Fruit fly (Drosophila melanogaster) S2 (cell line): ENCODE data around the gene CG31029.

ENCODE experiments used
- CG8478 ChIP-seq: fragments of >200 bp; optimal IDR thresholded peaks from 2 replicates; lab custom pipeline; 2018
- CTCF ChIP-seq, 2 experiments: fragments of >200 bp; optimal IDR thresholded peaks; 2 replicates each; lab custom pipeline; 2018

DNA sequence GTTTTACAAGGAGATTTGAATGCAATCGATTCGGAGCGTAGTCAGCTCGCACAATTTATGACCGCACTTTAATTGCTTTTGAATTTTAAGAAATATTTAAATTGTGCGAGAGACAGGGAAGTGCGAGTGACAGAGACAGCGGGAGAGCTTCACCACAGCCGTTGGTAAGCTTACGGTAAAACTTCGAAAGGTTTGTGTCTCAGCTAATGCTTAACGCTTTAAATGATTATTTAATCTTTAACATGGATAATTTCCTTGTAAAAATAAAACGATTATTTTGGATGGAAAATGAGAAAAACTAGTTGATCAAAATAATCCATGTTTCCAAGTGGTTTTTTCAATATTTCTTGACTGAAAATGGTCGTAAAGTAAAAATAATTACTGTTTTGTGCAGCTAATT, 18.4 kb upstream of the CG31029 start:
- TF ChIP-seq CG8478 (no peak), CTCF (optimal IDR thresholded peaks at IDR 0.05; lab: Kevin White, UChicago) (no peak)
